Fruit fly (Drosophila melanogaster): ENCODE measurements around the gene Act5C.

Gene Act5C

DNA sequence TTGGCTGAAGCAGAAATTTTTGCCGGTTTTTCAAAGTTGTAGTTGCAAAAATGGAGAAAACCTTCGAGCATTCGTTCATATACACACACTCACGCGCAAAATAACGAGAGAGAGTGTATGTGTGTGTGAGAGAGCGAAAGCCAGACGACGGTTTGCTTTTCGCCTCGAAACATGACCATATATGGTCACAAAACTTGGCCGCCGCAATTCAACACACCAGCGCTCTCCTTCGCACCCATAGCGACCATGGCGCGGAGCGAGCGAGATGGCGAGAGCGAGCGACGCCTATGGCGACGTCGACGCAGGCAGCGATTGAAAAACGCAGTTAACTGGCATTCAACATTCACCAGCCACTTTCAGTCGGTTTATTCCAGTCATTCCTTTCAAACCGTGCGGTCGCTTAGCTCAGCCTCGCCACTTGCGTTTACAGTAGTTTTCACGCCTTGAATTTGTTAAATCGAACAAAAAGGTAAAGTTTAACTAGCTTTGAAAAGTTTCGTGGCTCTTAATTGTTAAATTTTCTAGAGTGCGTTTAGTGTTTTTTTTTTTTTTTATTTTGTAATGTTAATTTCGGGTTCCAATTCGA, 1.1 kb downstream of the Act5C start (continued):
- peak; percentile 5 for TF ChIP-seq HLHmδ (GFP tag; optimal IDR thresholded peaks at IDR 0.05)
- TF ChIP-seq exex (tag; optimal IDR thresholded peaks at IDR 0.05), result no peak
- TF ChIP-seq Sry-δ (GFP tag; optimal IDR thresholded peaks at IDR 0.05), result no peak
- no peak for TF ChIP-seq CG18619 (GFP tag; optimal IDR thresholded peaks at IDR 0.05)
- TF ChIP-seq Dip3 (GFP tag; optimal IDR thresholded peaks at IDR 0.05), result no peak
- TF ChIP-seq oc (tag; optimal IDR thresholded peaks at IDR 0.05), result peak; percentile 17
- TF ChIP-seq HLH54F (GFP tag; optimal IDR thresholded peaks at IDR 0.05), result peak; percentile 7
- 0 out of 4 replicates have a peak, but pooled peaks have one; percentile 13 for TF ChIP-seq Gug (GFP tag; IDR thresholded peaks at IDR 0.05)
- peak; percentile 58; the same call in 1 of the 2 replicates for TF ChIP-seq CG16779 (GFP tag; IDR thresholded peaks at IDR 0.05)
- TF ChIP-seq hth (optimal IDR thresholded peaks at IDR 0.05), result no peak
- TF ChIP-seq CG3163 (GFP tag; optimal IDR thresholded peaks at IDR 0.05), result no peak
- no peak for TF ChIP-seq zen2 (GFP tag; IDR thresholded peaks at IDR 0.05; ENCODE audit: partially characterized antibody)
- no peak for TF ChIP-seq CoRest (tag; optimal IDR thresholded peaks at IDR 0.05)
- TF ChIP-seq CG12155 (GFP tag; optimal IDR thresholded peaks at IDR 0.05), result peak; percentile 38
- 0 out of 3 replicates have a peak, but pooled peaks have one; percentile 47 for TF ChIP-seq CG6175 (GFP tag; IDR thresholded peaks at IDR 0.05)
- no peak for TF ChIP-seq lov (optimal IDR thresholded peaks at IDR 0.05)
- no peak for TF ChIP-seq lov (GFP tag; IDR thresholded peaks at IDR 0.05)
- no peak for TF ChIP-seq Taf1 (GFP tag; IDR thresholded peaks at IDR 0.05)
- no peak for TF ChIP-seq fd102C (GFP tag; optimal IDR thresholded peaks at IDR 0.05)
- no peak for TF ChIP-seq CG7963 (GFP tag; IDR thresholded peaks at IDR 0.05; ENCODE audit: partially characterized antibody)
- TF ChIP-seq usp (GFP tag; optimal IDR thresholded peaks at IDR 0.05), result no peak
- no peak for TF ChIP-seq CG6654 (GFP tag; optimal IDR thresholded peaks at IDR 0.05)
- TF ChIP-seq CG15073 (GFP tag; optimal IDR thresholded peaks at IDR 0.05), result no peak
- TF ChIP-seq bowl (GFP tag; IDR thresholded peaks at IDR 0.05), result no peak
- peak; percentile 34 for TF ChIP-seq chn (GFP tag; optimal IDR thresholded peaks at IDR 0.05)
- TF ChIP-seq Adf1 (GFP tag; IDR thresholded peaks at IDR 0.05), result peak; percentile 99
- TF ChIP-seq Six4 (GFP tag; optimal IDR thresholded peaks at IDR 0.05), result no peak
- TF ChIP-seq CG12769 (tag; optimal IDR thresholded peaks at IDR 0.05), result peak; percentile 65
- TF ChIP-seq Elba2 (GFP tag; optimal IDR thresholded peaks at IDR 0.05), result no peak
- peak; percentile 60 for TF ChIP-seq CG11398 (GFP tag; optimal IDR thresholded peaks at IDR 0.05)
- no peak for TF ChIP-seq CG12299 (tag; optimal IDR thresholded peaks at IDR 0.05)
- no peak for TF ChIP-seq Dek (tag; optimal IDR thresholded peaks at IDR 0.05)
- TF ChIP-seq Scr (GFP tag; IDR thresholded peaks at IDR 0.05; ENCODE audit: partially characterized antibody), result peak; percentile 46; the same call in 1 of the 2 replicates
- no peak for TF ChIP-seq so (GFP tag; IDR thresholded peaks at IDR 0.05)
- TF ChIP-seq CG10543 (GFP tag; optimal IDR thresholded peaks at IDR 0.05), result peak; percentile 73
- no peak for TF ChIP-seq CTCF (GFP tag; optimal IDR thresholded peaks at IDR 0.05)
- TF ChIP-seq prd (optimal IDR thresholded peaks at IDR 0.05), result no peak
- 0 out of 3 replicates have a peak, but pooled peaks have one; percentile 32 for TF ChIP-seq prd (GFP tag; IDR thresholded peaks at IDR 0.05)
- no peak for TF ChIP-seq al (GFP tag; IDR thresholded peaks at IDR 0.05)
- TF ChIP-seq Spps (tag; optimal IDR thresholded peaks at IDR 0.05), result no peak
- TF ChIP-seq dan (GFP tag; IDR thresholded peaks at IDR 0.05), result no peak
- TF ChIP-seq CG1832 (GFP tag; optimal IDR thresholded peaks at IDR 0.05), result peak; percentile 95
- TF ChIP-seq fd64A (GFP tag; optimal IDR thresholded peaks at IDR 0.05), result no peak
- TF ChIP-seq CG10462 (GFP tag; optimal IDR thresholded peaks at IDR 0.05), result no peak
- TF ChIP-seq crp (GFP tag; optimal IDR thresholded peaks at IDR 0.05), result no peak
- TF ChIP-seq CG18764 (GFP tag; optimal IDR thresholded peaks at IDR 0.05), result no peak
- no peak for TF ChIP-seq tup (GFP tag; optimal IDR thresholded peaks at IDR 0.05)
- no peak for TF ChIP-seq fd96Cb (tag; optimal IDR thresholded peaks at IDR 0.05)
- 0 out of 3 replicates have a peak, but pooled peaks have one; percentile 34 for TF ChIP-seq CG2199 (GFP tag; IDR thresholded peaks at IDR 0.05)
- 0 out of 2 replicates have a peak, but pooled peaks have one; percentile 18 for TF ChIP-seq CG32532 (GFP tag; IDR thresholded peaks at IDR 0.05)
- peak; percentile 6 for TF ChIP-seq CG17359 (tag; optimal IDR thresholded peaks at IDR 0.05)
- TF ChIP-seq esg (GFP tag; conservative IDR thresholded peaks at IDR 0.05), result no peak

Measured in whole organism, embryonic.